Worm (Caenorhabditis elegans) whole organism, L2 larva: ENCODE results near the gene mls-2.

ENCODE experiments used
- C34F6.9 ChIP-seq: fragments of 150-350 bp; optimal IDR thresholded peaks from 2 replicates; lab custom pipeline; 2014; ENCODE audit warnings: missing biosample characterization, missing genetic modification characterization
- F13H6.1 ChIP-seq: sonication (generic microtip); optimal IDR thresholded peaks from 2 replicates; lab custom pipeline; 2016; ENCODE audit warnings: missing genetic modification characterization, missing compliant biosample characterization
- R02D3.7 ChIP-seq: fragments of 150-350 bp; optimal IDR thresholded peaks from 2 replicates; lab custom pipeline; 2014; ENCODE audit warnings: missing biosample characterization, missing genetic modification characterization
- Y55F3AM.14 ChIP-seq: fragments of 200-800 bp; sonication (Bioruptor generic); optimal IDR thresholded peaks from 2 replicates; lab custom pipeline; 2018; ENCODE audit warnings: mild to moderate bottlenecking, missing genetic modification characterization, missing compliant biosample characterization
- ZK546.5 ChIP-seq: sonication (generic microtip); optimal IDR thresholded peaks from 2 replicates; lab custom pipeline; 2017; ENCODE audit warnings: missing biosample characterization, missing genetic modification characterization
- alr-1 ChIP-seq: fragments of 150-350 bp; optimal IDR thresholded peaks from 2 replicates; lab custom pipeline; 2014; ENCODE audit warnings: missing biosample characterization, missing genetic modification characterization
- aly-2 ChIP-seq: fragments of 150-350 bp; optimal IDR thresholded peaks from 2 replicates; lab custom pipeline; 2014; ENCODE audit warnings: missing biosample characterization, missing genetic modification characterization
- ama-1 ChIP-seq: fragments of 150-350 bp; optimal IDR thresholded peaks from 2 replicates; lab custom pipeline; 2018; ENCODE audit warnings: inconsistent platforms
- blmp-1 ChIP-seq: sonication (generic microtip); optimal IDR thresholded peaks from 2 replicates; lab custom pipeline; 2017; ENCODE audit warnings: missing genetic modification characterization, mild to moderate bottlenecking, missing compliant biosample characterization, antibody characterized with exemption, moderate library complexity; ENCODE audit not compliant: insufficient read depth
- ceh-16 ChIP-seq: fragments of 150-350 bp; optimal IDR thresholded peaks from 2 replicates; lab custom pipeline; 2014; ENCODE audit warnings: missing biosample characterization, missing genetic modification characterization
- ceh-82 ChIP-seq: fragments of 150-350 bp; optimal IDR thresholded peaks from 2 replicates; lab custom pipeline; 2014; ENCODE audit warnings: missing biosample characterization, missing genetic modification characterization
- crh-2 ChIP-seq: sonication (generic microtip); optimal IDR thresholded peaks from 2 replicates; lab custom pipeline; 2017; ENCODE audit warnings: missing biosample characterization, missing genetic modification characterization
- dmd-4 ChIP-seq: sonication (generic microtip); optimal IDR thresholded peaks from 2 replicates; lab custom pipeline; 2017; ENCODE audit warnings: missing biosample characterization, missing genetic modification characterization
- egl-27 ChIP-seq: sonication (generic microtip); optimal IDR thresholded peaks from 3 replicates; lab custom pipeline; 2017; ENCODE audit warnings: missing biosample characterization, missing genetic modification reagents, missing genetic modification characterization
- elt-1 ChIP-seq: fragments of 150-350 bp; optimal IDR thresholded peaks from 2 replicates; lab custom pipeline; 2014; ENCODE audit warnings: missing biosample characterization, missing genetic modification characterization
- elt-3 ChIP-seq: sonication (generic microtip); optimal IDR thresholded peaks from 2 replicates; lab custom pipeline; 2017; ENCODE audit warnings: missing biosample characterization, missing genetic modification characterization
- fos-1 ChIP-seq: fragments of 150-350 bp; optimal IDR thresholded peaks from 2 replicates; lab custom pipeline; 2014; ENCODE audit warnings: missing biosample characterization, missing genetic modification characterization
- gmeb-1 ChIP-seq: fragments of 150-350 bp; optimal IDR thresholded peaks from 2 replicates; lab custom pipeline; 2014; ENCODE audit warnings: missing biosample characterization, missing genetic modification characterization
- lin-11 ChIP-seq: fragments of 150-350 bp; sonication (generic microtip); optimal IDR thresholded peaks from 2 replicates; lab custom pipeline; 2014; ENCODE audit warnings: missing biosample characterization, missing genetic modification characterization, inconsistent platforms, mixed read lengths
- lsy-2 ChIP-seq, 2 experiments: fragments of 150-350 bp in 1 of 2; sonication (generic microtip) in 1 of 2; optimal IDR thresholded peaks; 2 replicates each; lab custom pipeline; 2014 to 2017; ENCODE audit warnings: missing biosample characterization in 2 of 2, missing genetic modification characterization in 2 of 2
- mab-5 ChIP-seq: fragments of 150-350 bp; optimal IDR thresholded peaks from 2 replicates; lab custom pipeline; 2014; ENCODE audit warnings: missing biosample characterization, missing genetic modification characterization
- mdl-1 ChIP-seq, 2 experiments: fragments of 150-350 bp in 1 of 2; sonication (generic microtip) in 1 of 2; optimal IDR thresholded peaks; 2 replicates each; lab custom pipeline; 2017; ENCODE audit warnings: missing biosample characterization in 2 of 2, missing genetic modification characterization in 2 of 2
- nhr-10 ChIP-seq: sonication (generic microtip); optimal IDR thresholded peaks from 2 replicates; lab custom pipeline; 2017; ENCODE audit warnings: missing biosample characterization, missing genetic modification characterization
- nhr-11 ChIP-seq: fragments of 150-350 bp; optimal IDR thresholded peaks from 2 replicates; lab custom pipeline; 2014; ENCODE audit warnings: missing biosample characterization, missing genetic modification characterization
- nhr-129 ChIP-seq: fragments of 150-350 bp; optimal IDR thresholded peaks from 2 replicates; lab custom pipeline; 2014; ENCODE audit warnings: missing biosample characterization, missing genetic modification characterization
- nhr-23 ChIP-seq: fragments of 150-350 bp; optimal IDR thresholded peaks from 2 replicates; lab custom pipeline; 2014; ENCODE audit warnings: missing biosample characterization, missing genetic modification reagents, missing genetic modification characterization
- nhr-237 ChIP-seq: fragments of 150-350 bp; optimal IDR thresholded peaks from 2 replicates; lab custom pipeline; 2014; ENCODE audit warnings: missing biosample characterization, missing genetic modification characterization
- nhr-25 ChIP-seq: fragments of 150-350 bp; sonication (generic microtip); optimal IDR thresholded peaks from 3 replicates; lab custom pipeline; 2014; ENCODE audit warnings: missing biosample characterization, missing genetic modification characterization
- skn-1 ChIP-seq: sonication (generic microtip); optimal IDR thresholded peaks from 2 replicates; lab custom pipeline; 2017; ENCODE audit warnings: missing biosample characterization, missing genetic modification characterization
- sma-3 ChIP-seq: sonication (generic microtip); optimal IDR thresholded peaks from 2 replicates; lab custom pipeline; 2016; ENCODE audit warnings: missing genetic modification reagents, missing genetic modification characterization, missing compliant biosample characterization
- sma-9 ChIP-seq, 2 experiments: fragments of 150-350 bp in 1 of 2; sonication (generic microtip) in 1 of 2; optimal IDR thresholded peaks; 2 replicates each; lab custom pipeline; 2014 to 2016; ENCODE audit warnings: missing genetic modification characterization in 2 of 2, mild to moderate bottlenecking in 1 of 2, missing biosample characterization in 1 of 2, missing compliant biosample characterization in 1 of 2, missing genetic modification reagents in 1 of 2, moderate library complexity in 1 of 2
- snpc-4 ChIP-seq: fragments of 150-350 bp; optimal IDR thresholded peaks from 2 replicates; lab custom pipeline; 2014; ENCODE audit warnings: missing biosample characterization, missing genetic modification characterization
- unc-39 ChIP-seq: fragments of 150-350 bp; optimal IDR thresholded peaks from 2 replicates; lab custom pipeline; 2014; ENCODE audit warnings: missing biosample characterization, missing genetic modification characterization
- unc-55 ChIP-seq: fragments of 150-350 bp; sonication (generic microtip); optimal IDR thresholded peaks from 3 replicates; lab custom pipeline; 2014; ENCODE audit warnings: missing biosample characterization, missing genetic modification reagents, missing genetic modification characterization
- unc-62 ChIP-seq: fragments of 150-350 bp; optimal IDR thresholded peaks from 2 replicates; lab custom pipeline; 2014; ENCODE audit warnings: missing biosample characterization, missing genetic modification reagents, missing genetic modification characterization
- ztf-4 ChIP-seq: fragments of 150-350 bp; optimal IDR thresholded peaks from 2 replicates; lab custom pipeline; 2014; ENCODE audit warnings: missing biosample characterization, missing genetic modification characterization

Gene mls-2

ce11 chrX:4795329-4795728 lies 33.9 kb upstream of the mls-2 start:
- TF ChIP-seq nhr-25 (tag; lab: Kevin White, UChicago) (no peak), nhr-129 (tag; lab: Kevin White, UChicago) (peak; percentile 14), fos-1 (tag; lab: Kevin White, UChicago) (peak; percentile 74), sma-9 (GFP tag; optimal IDR thresholded peaks at IDR 0.05; lab: Kevin White, UChicago) (peak; percentile 83), sma-9 (tag; optimal IDR thresholded peaks at IDR 0.05; lab: Kevin White, UChicago) (no peak), lsy-2 (tag; optimal IDR thresholded peaks at IDR 0.05; lab: Kevin White, UChicago) (peak in 1 of 2 experiments; percentile 4), blmp-1 (peak; percentile 98), C34F6.9 (tag; lab: Kevin White, UChicago) (no peak), gmeb-1 (tag; lab: Kevin White, UChicago) (peak; percentile 1), crh-2 (tag; lab: Kevin White, UChicago) (peak; percentile 73), sma-3 (GFP tag; lab: Kevin White, UChicago) (peak; percentile 10), mdl-1 (tag; optimal IDR thresholded peaks at IDR 0.05; lab: Kevin White, UChicago) (no peak), F13H6.1 (peak; percentile 64)

ce11 chrX:4794062-4794461 lies 32.6 kb upstream of the mls-2 start:
- TF ChIP-seq gmeb-1 (tag; lab: Kevin White, UChicago) (peak; percentile 75), unc-62 (GFP tag; lab: Kevin White, UChicago) (no peak), ztf-4 (tag; lab: Kevin White, UChicago) (no peak), nhr-25 (tag; lab: Kevin White, UChicago) (no peak), sma-3 (GFP tag; lab: Kevin White, UChicago) (peak; percentile 41), mdl-1 (tag; optimal IDR thresholded peaks at IDR 0.05; lab: Kevin White, UChicago) (peak in 1 of 2 experiments; percentile 26), egl-27 (tag; lab: Kevin White, UChicago) (peak; percentile 11), ceh-16 (no peak), ZK546.5 (no peak), nhr-23 (no peak), sma-9 (GFP tag; optimal IDR thresholded peaks at IDR 0.05; lab: Kevin White, UChicago) (peak; percentile 53), sma-9 (tag; optimal IDR thresholded peaks at IDR 0.05; lab: Kevin White, UChicago) (no peak), nhr-10 (no peak), blmp-1 (peak; percentile 91), skn-1 (tag; lab: Kevin White, UChicago) (no peak), unc-55 (GFP tag; lab: Kevin White, UChicago) (no peak), ceh-82 (tag; lab: Kevin White, UChicago) (no peak), R02D3.7 (no peak), unc-39 (tag; lab: Kevin White, UChicago) (no peak), lin-11 (tag; lab: Kevin White, UChicago) (no peak), fos-1 (tag; lab: Kevin White, UChicago) (peak; percentile 40), F13H6.1 (peak; percentile 88), crh-2 (tag; lab: Kevin White, UChicago) (peak; percentile 63)

- TF ChIP-seq nhr-25 (tag; lab: Kevin White, UChicago), result no peak
- TF ChIP-seq egl-27 (tag; lab: Kevin White, UChicago), result no peak
- no peak for TF ChIP-seq nhr-237
- no peak for TF ChIP-seq snpc-4
- no peak for TF ChIP-seq elt-1 (tag; lab: Kevin White, UChicago)
- TF ChIP-seq ama-1 (lab: Kevin White, UChicago), result no peak
- no peak for TF ChIP-seq fos-1 (tag; lab: Kevin White, UChicago)
- TF ChIP-seq dmd-4 (tag; lab: Kevin White, UChicago), result no peak
- TF ChIP-seq elt-3, result no peak
- no peak for TF ChIP-seq Y55F3AM.14 (GFP tag; lab: Kevin White, UChicago)
- TF ChIP-seq nhr-10, result no peak
- TF ChIP-seq alr-1, result no peak
- TF ChIP-seq mdl-1 (tag; optimal IDR thresholded peaks at IDR 0.05; lab: Kevin White, UChicago), result no peak
- TF ChIP-seq aly-2 (tag; lab: Kevin White, UChicago), result no peak
- TF ChIP-seq mab-5, result no peak
Observed at ce11 chrX:4792979-4793378, 31.5 kb upstream of the mls-2 start, which contains the start of gene F43C9.1. Gene F43C9.1 (plus strand): TSS chrX:4793279.

ce11 chrX:4790614-4791013 lies 29.2 kb upstream of the mls-2 start:
- TF ChIP-seq lsy-2 (tag; optimal IDR thresholded peaks at IDR 0.05; lab: Kevin White, UChicago), result no peak
- no peak for TF ChIP-seq nhr-25 (tag; lab: Kevin White, UChicago)
- no peak for TF ChIP-seq nhr-11 (tag; lab: Kevin White, UChicago)
